Worm (Caenorhabditis elegans) whole organism, late embryonic: Measurements from ENCODE around the gene nmur-2.

ENCODE experiments used
- C38D4.7 ChIP-seq: fragments of 200-800 bp; sonication (Bioruptor generic); optimal IDR thresholded peaks from 2 replicates; lab custom pipeline; 2018; ENCODE audit warnings: mild to moderate bottlenecking, missing genetic modification characterization, moderate library complexity, missing compliant biosample characterization
- K02D7.2 ChIP-seq: sonication (generic microtip); optimal IDR thresholded peaks from 2 replicates; lab custom pipeline; 2017; ENCODE audit warnings: mild to moderate bottlenecking, missing genetic modification characterization, missing compliant biosample characterization
- T23F11.4 ChIP-seq: fragments of 200-800 bp; sonication (Bioruptor generic); optimal IDR thresholded peaks from 2 replicates; lab custom pipeline; 2018; ENCODE audit warnings: mild to moderate bottlenecking, missing genetic modification characterization, missing compliant biosample characterization
- Y22D7AL.16 ChIP-seq: sonication (generic microtip); optimal IDR thresholded peaks from 2 replicates; lab custom pipeline; 2016; ENCODE audit warnings: missing genetic modification characterization, missing compliant biosample characterization
- ahr-1 ChIP-seq: sonication (generic microtip); optimal IDR thresholded peaks from 2 replicates; lab custom pipeline; 2016; ENCODE audit warnings: missing genetic modification characterization, missing compliant biosample characterization
- ama-1 ChIP-seq: fragments of 150-350 bp; optimal IDR thresholded peaks from 2 replicates; lab custom pipeline; 2014
- ceh-2 ChIP-seq: sonication (generic microtip); optimal IDR thresholded peaks from 2 replicates; lab custom pipeline; 2016; ENCODE audit warnings: missing genotype, missing genetic modification characterization, missing compliant biosample characterization
- ceh-30 ChIP-seq: fragments of 150-350 bp; optimal IDR thresholded peaks from 2 replicates; lab custom pipeline; 2014; ENCODE audit warnings: missing biosample characterization, missing genetic modification characterization
- ceh-31 ChIP-seq: sonication (generic microtip); optimal IDR thresholded peaks from 2 replicates; lab custom pipeline; 2016; ENCODE audit warnings: missing genetic modification characterization, missing compliant biosample characterization
- ceh-45 ChIP-seq: fragments of 200-800 bp; sonication (Bioruptor generic); IDR thresholded peaks from 2 replicates; pipeline ENCODE4 v1.3.6; 2022; ENCODE audit warnings: missing genetic modification reagents, missing genetic modification characterization, missing compliant biosample characterization
- dmd-4 ChIP-seq: sonication (generic microtip); optimal IDR thresholded peaks from 2 replicates; lab custom pipeline; 2016; ENCODE audit warnings: borderline replicate concordance, missing genetic modification characterization, missing compliant biosample characterization
- elt-2 ChIP-seq: sonication (generic microtip); optimal IDR thresholded peaks from 2 replicates; lab custom pipeline; 2016; ENCODE audit warnings: missing genetic modification reagents, missing genetic modification characterization, missing compliant biosample characterization
- fax-1 ChIP-seq: sonication (generic microtip); optimal IDR thresholded peaks from 2 replicates; lab custom pipeline; 2016; ENCODE audit warnings: missing genotype, missing genetic modification characterization, missing compliant biosample characterization
- hlh-13 ChIP-seq: fragments of 200-800 bp; sonication (Bioruptor generic); optimal IDR thresholded peaks from 2 replicates; lab custom pipeline; 2018; ENCODE audit warnings: mild to moderate bottlenecking, missing genetic modification characterization, missing compliant biosample characterization
- hlh-15 ChIP-seq: sonication (generic microtip); optimal IDR thresholded peaks from 2 replicates; lab custom pipeline; 2016; ENCODE audit warnings: missing genetic modification characterization, missing compliant biosample characterization
- hlh-6 ChIP-seq: sonication (generic microtip); optimal IDR thresholded peaks from 2 replicates; lab custom pipeline; 2016; ENCODE audit warnings: missing genotype, missing genetic modification characterization, missing compliant biosample characterization
- hlh-8 ChIP-seq: sonication (generic microtip); optimal IDR thresholded peaks from 2 replicates; lab custom pipeline; 2016; ENCODE audit warnings: missing genotype, missing genetic modification characterization, missing compliant biosample characterization
- lim-6 ChIP-seq: sonication (generic microtip); optimal IDR thresholded peaks from 2 replicates; lab custom pipeline; 2016; ENCODE audit warnings: missing genetic modification characterization, missing compliant biosample characterization
- lin-11 ChIP-seq: fragments of 200-800 bp; sonication (Bioruptor generic); optimal IDR thresholded peaks from 2 replicates; lab custom pipeline; 2018; ENCODE audit warnings: mild to moderate bottlenecking, missing genetic modification characterization, missing compliant biosample characterization
- madf-2 ChIP-seq: sonication (generic microtip); optimal IDR thresholded peaks from 2 replicates; lab custom pipeline; 2017; ENCODE audit warnings: missing genetic modification characterization, missing compliant biosample characterization
- nfya-1 ChIP-seq: sonication (generic microtip); optimal IDR thresholded peaks from 2 replicates; lab custom pipeline; 2017; ENCODE audit warnings: missing genetic modification characterization, mild to moderate bottlenecking, missing compliant biosample characterization, antibody characterized with exemption, moderate library complexity
- nhr-11 ChIP-seq: fragments of 150-350 bp; optimal IDR thresholded peaks from 2 replicates; lab custom pipeline; 2014; ENCODE audit warnings: missing biosample characterization, missing genetic modification characterization
- odd-2 ChIP-seq: sonication (generic microtip); optimal IDR thresholded peaks from 2 replicates; lab custom pipeline; 2017; ENCODE audit warnings: antibody characterized with exemption, mild to moderate bottlenecking, missing genetic modification characterization, missing compliant biosample characterization
- pag-3 ChIP-seq: sonication (generic microtip); optimal IDR thresholded peaks from 2 replicates; lab custom pipeline; 2016; ENCODE audit warnings: missing compliant biosample characterization, missing genetic modification characterization, borderline replicate concordance
- pat-9 ChIP-seq: fragments of 200-800 bp; sonication (Bioruptor generic); optimal IDR thresholded peaks from 2 replicates; lab custom pipeline; 2018; ENCODE audit warnings: mild to moderate bottlenecking, missing genetic modification characterization, moderate library complexity, missing compliant biosample characterization
- pax-1 ChIP-seq: fragments of 150-350 bp; optimal IDR thresholded peaks from 2 replicates; lab custom pipeline; 2014; ENCODE audit warnings: missing biosample characterization, missing genetic modification characterization
- pros-1 ChIP-seq: fragments of 150-350 bp; optimal IDR thresholded peaks from 2 replicates; lab custom pipeline; 2014; ENCODE audit warnings: missing biosample characterization, missing genetic modification reagents, missing genetic modification characterization
- ref-2 ChIP-seq: sonication (generic microtip); optimal IDR thresholded peaks from 2 replicates; lab custom pipeline; 2016; ENCODE audit warnings: missing genetic modification characterization, missing compliant biosample characterization
- sdc-2 ChIP-seq: sonication (generic microtip); optimal IDR thresholded peaks from 2 replicates; lab custom pipeline; 2016; ENCODE audit warnings: missing genotype, missing genetic modification characterization, missing compliant biosample characterization
- ttx-3 ChIP-seq: sonication (generic microtip); optimal IDR thresholded peaks from 2 replicates; lab custom pipeline; 2016; ENCODE audit warnings: missing genetic modification reagents, missing genetic modification characterization, missing compliant biosample characterization
- unc-3 ChIP-seq, 2 experiments: fragments of 200-800 bp in 1 of 2; sonication (Bioruptor generic) in 1 of 2; sonication (generic microtip) in 1 of 2; conservative IDR thresholded peaks in 1 of 2; optimal IDR thresholded peaks in 1 of 2; 2 replicates each; pipeline versions ENCODE4 v1.3.6 to Lab custom; 2016 to 2022; ENCODE audit warnings: missing compliant biosample characterization in 2 of 2, missing genetic modification characterization in 2 of 2, missing genetic modification reagents in 1 of 2
- unc-42 ChIP-seq: sonication (generic microtip); optimal IDR thresholded peaks from 2 replicates; lab custom pipeline; 2016; ENCODE audit warnings: missing genotype, missing genetic modification characterization, missing compliant biosample characterization
- unc-55 ChIP-seq: sonication (generic microtip); optimal IDR thresholded peaks from 2 replicates; lab custom pipeline; 2017; ENCODE audit warnings: missing biosample characterization, missing genetic modification reagents, missing genetic modification characterization
- unc-86 ChIP-seq: sonication (generic microtip); optimal IDR thresholded peaks from 2 replicates; lab custom pipeline; 2016; ENCODE audit warnings: missing genetic modification characterization, missing compliant biosample characterization
- zip-5 ChIP-seq: sonication (generic microtip); optimal IDR thresholded peaks from 2 replicates; lab custom pipeline; 2016; ENCODE audit warnings: missing genetic modification characterization, missing compliant biosample characterization

Gene nmur-2

ce11 chrII:97992-98763 lies 26.6 kb downstream of the nmur-2 start, which contains the start of the genes luc-7L3 and sftb-6:
luc-7L3 (minus strand) TSS chrII:98027.
sftb-6 (plus strand) TSS chrII:98404.
- TF ChIP-seq unc-42 (tag; lab: Kevin White, UChicago) (peak; percentile 30), ceh-30 (no peak), unc-3 (GFP tag; conservative IDR thresholded peaks at IDR 0.05; lab: Robert Waterston, UW) (no peak), unc-3 (tag; optimal IDR thresholded peaks at IDR 0.05; lab: Kevin White, UChicago) (peak; percentile 76), pax-1 (tag; lab: Kevin White, UChicago) (peak; percentile 14), unc-55 (GFP tag; lab: Kevin White, UChicago) (peak; percentile 12), ceh-2 (tag; lab: Kevin White, UChicago) (no peak), elt-2 (tag; lab: Kevin White, UChicago) (peak; percentile 43)

ce11 chrII:95177-95576 lies 29.6 kb downstream of the nmur-2 start, which contains the start of gene C50D2.7:
C50D2.7 (minus strand) TSS chrII:95277.
- TF ChIP-seq hlh-13 (GFP tag; lab: Kevin White, UChicago) = no peak
- TF ChIP-seq zip-5 = no peak
- TF ChIP-seq ceh-31 (tag; lab: Kevin White, UChicago) = no peak
- TF ChIP-seq hlh-15 (tag; lab: Kevin White, UChicago) = no peak
- no peak for TF ChIP-seq lim-6
- TF ChIP-seq odd-2 (tag; lab: Kevin White, UChicago) = no peak
- TF ChIP-seq nhr-11 (tag; lab: Kevin White, UChicago) = no peak
- no peak for TF ChIP-seq unc-86
- no peak for TF ChIP-seq K02D7.2 (tag; lab: Kevin White, UChicago)
- TF ChIP-seq Y22D7AL.16 = no peak

DNA sequence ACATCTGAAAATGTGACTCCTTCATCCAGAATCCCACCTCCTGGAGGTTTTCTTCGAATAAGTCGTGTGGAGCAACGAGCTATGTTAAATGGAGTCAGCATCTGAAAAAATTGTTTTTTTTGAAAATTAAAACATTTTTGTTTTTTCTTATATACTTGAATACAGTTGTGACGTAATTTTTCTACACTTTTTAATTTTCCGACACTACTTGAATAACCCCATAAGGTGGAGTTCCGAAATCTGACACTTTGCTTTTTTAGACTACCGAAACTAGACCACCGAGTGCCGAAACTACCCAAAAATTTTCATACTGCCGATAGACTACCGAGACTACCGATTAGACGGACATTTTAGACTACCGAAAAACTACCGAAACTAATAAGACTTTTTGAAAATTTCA lies 33.4 kb downstream of the nmur-2 start, which contains the start of gene mcat-1:
Gene mcat-1, minus strand, starts transcription at position 101 of the 400 bp plus-strand sequence.
- TF ChIP-seq unc-42 (tag; lab: Kevin White, UChicago) = no peak
- TF ChIP-seq pag-3 (tag; lab: Kevin White, UChicago) = no peak
- no peak for TF ChIP-seq unc-86
- TF ChIP-seq ttx-3 (tag; lab: Kevin White, UChicago) = no peak
- no peak for TF ChIP-seq madf-2
- no peak for TF ChIP-seq fax-1 (tag; lab: Kevin White, UChicago)
- no peak for TF ChIP-seq hlh-8 (tag; lab: Kevin White, UChicago)
- TF ChIP-seq nhr-11 (tag; lab: Kevin White, UChicago) = no peak
- no peak for TF ChIP-seq lim-6
- no peak for TF ChIP-seq ahr-1
- TF ChIP-seq sdc-2 = no peak
- no peak for TF ChIP-seq dmd-4
- no peak for TF ChIP-seq lin-11 (tag; lab: Kevin White, UChicago)
- TF ChIP-seq ama-1 (lab: Kevin White, UChicago) = no peak
- no peak for TF ChIP-seq nfya-1
- no peak for TF ChIP-seq C38D4.7
- no peak for TF ChIP-seq ceh-45 (GFP tag; lab: Robert Waterston, UW)
- no peak for TF ChIP-seq pros-1 (tag; lab: Kevin White, UChicago)
- TF ChIP-seq, all 69 proteins: peak for 0

- TF ChIP-seq pat-9 = no peak
- no peak for TF ChIP-seq ref-2 (tag; lab: Kevin White, UChicago)
- no peak for TF ChIP-seq T23F11.4
- TF ChIP-seq lim-6 = no peak
- no peak for TF ChIP-seq hlh-6 (tag; lab: Kevin White, UChicago)
- no peak for TF ChIP-seq pag-3 (tag; lab: Kevin White, UChicago)
- no peak for TF ChIP-seq ceh-31 (tag; lab: Kevin White, UChicago)
Observed at ce11 chrII:87937-88336, 36.9 kb downstream of the nmur-2 start.
